Worm (Caenorhabditis elegans): Measurements from ENCODE around the gene K10B3.1.

DNA sequence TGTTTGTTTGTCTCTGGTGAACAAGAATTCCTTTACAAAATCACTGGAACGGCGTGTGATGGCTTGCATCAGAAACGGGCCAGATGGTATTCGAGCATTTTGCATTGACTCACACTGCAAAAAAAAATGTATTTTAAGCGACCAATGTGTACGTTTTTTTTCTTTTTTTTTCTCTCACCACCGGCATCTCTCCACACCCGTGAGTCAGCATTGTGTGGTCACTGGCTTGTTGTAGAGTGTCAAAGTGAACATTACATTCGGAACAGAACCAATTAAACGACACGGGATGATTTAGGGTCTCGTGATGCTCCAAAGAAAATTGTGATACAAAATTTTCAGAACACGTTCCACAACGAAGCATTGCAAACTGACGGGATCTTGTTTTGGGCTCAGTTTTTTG lies 33.7 kb upstream of the K10B3.1 start:
- TF ChIP-seq lsy-2 (tag; optimal IDR thresholded peaks at IDR 0.05) (no peak), nhr-2 (tag; optimal IDR thresholded peaks at IDR 0.05) (no peak), unc-62 (GFP tag; optimal IDR thresholded peaks at IDR 0.05) (no peak), ztf-11 (tag; optimal IDR thresholded peaks at IDR 0.05) (no peak), cnd-1 (tag; optimal IDR thresholded peaks at IDR 0.05) (no peak), nhr-28 (tag; optimal IDR thresholded peaks at IDR 0.05) (no peak), unc-39 (tag; optimal IDR thresholded peaks at IDR 0.05) (no peak), pha-4 (tag; optimal IDR thresholded peaks at IDR 0.05) (no peak), ces-1 (GFP tag; optimal IDR thresholded peaks at IDR 0.05) (no peak), snpc-4 (tag; optimal IDR thresholded peaks at IDR 0.05) (no peak), tbx-8 (GFP tag; optimal IDR thresholded peaks at IDR 0.05) (no peak), mep-1 (tag; optimal IDR thresholded peaks at IDR 0.05) (no peak), mab-5 (tag; optimal IDR thresholded peaks at IDR 0.05) (no peak)

All from whole organism, mixed stage, embryonic.